Worm (Caenorhabditis elegans): ENCODE results near the gene lab-2.

The lab-2 gene

ce11 chrIII:7378522-7378921 is 49.1 kb upstream of the lab-2 start:
- TF ChIP-seq tbx-9 (tag; optimal IDR thresholded peaks at IDR 0.05; ENCODE audit: borderline replicate concordance) (no peak), hsf-1 (GFP tag; IDR thresholded peaks at IDR 0.05) (0 out of 2 replicates have a peak, but pooled peaks have one; percentile 36)

DNA sequence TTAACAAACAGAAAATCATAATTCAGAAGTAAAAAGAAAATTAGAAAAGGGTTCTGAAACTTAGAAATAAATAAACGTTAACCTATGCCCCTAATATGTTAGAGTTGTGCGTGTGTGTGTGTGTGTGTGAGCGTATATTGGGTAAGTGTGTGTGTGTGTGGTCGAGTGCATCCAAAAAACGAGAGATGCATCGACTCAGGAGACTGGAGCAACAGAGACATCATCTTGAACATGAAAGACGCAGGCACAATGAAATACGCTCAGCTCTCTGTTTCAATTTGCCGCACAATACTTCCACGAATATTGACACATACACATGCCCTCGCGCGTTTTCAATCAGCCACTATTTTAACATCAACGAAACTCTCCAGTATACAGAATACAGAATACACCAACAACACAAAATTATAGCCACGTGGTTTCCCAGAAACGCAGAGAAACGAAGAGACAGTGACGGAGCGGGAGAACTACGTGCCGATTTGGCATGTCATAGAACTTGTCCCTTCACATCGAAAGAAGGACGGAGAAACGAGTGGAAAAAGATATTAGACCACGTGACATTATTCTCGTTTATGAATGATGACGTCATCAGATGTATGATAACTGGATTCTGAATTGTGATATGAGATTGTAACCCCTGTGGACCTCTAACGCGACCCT is 46.9 kb upstream of the lab-2 start:
- TF ChIP-seq F57A8.1 (GFP tag; optimal IDR thresholded peaks at IDR 0.05) (no peak), cebp-1 (GFP tag; IDR thresholded peaks at IDR 0.05) (no peak), cebp-1 (tag; optimal IDR thresholded peaks at IDR 0.05) (peak; percentile 74), unc-62 (GFP tag; optimal IDR thresholded peaks at IDR 0.05) (no peak), Y79H2A.3 (GFP tag; conservative IDR thresholded peaks at IDR 0.05) (no peak), nhr-120 (GFP tag; IDR thresholded peaks at IDR 0.05) (no peak), sptf-2 (GFP tag; optimal IDR thresholded peaks at IDR 0.05) (no peak), Y95B8A.8 (GFP tag; IDR thresholded peaks at IDR 0.05) (no peak), hmg-1.2 (GFP tag; IDR thresholded peaks at IDR 0.05) (peak; percentile 24; the same call in 1 of the 2 replicates), tlf-1 (GFP tag; optimal IDR thresholded peaks at IDR 0.05) (peak; percentile 60), hrde-1 (tag; optimal IDR thresholded peaks at IDR 0.05; ENCODE audit: borderline replicate concordance) (no peak), bed-1 (GFP tag; IDR thresholded peaks at IDR 0.05) (no peak), ets-4 (GFP tag; optimal IDR thresholded peaks at IDR 0.05) (peak; percentile 15), madf-8 (GFP tag; conservative IDR thresholded peaks at IDR 0.05) (no peak), lin-40 (tag; optimal IDR thresholded peaks at IDR 0.05) (peak; percentile 79), xnd-1 (tag; optimal IDR thresholded peaks at IDR 0.05) (no peak), ceh-40 (GFP tag; IDR thresholded peaks at IDR 0.05) (no peak), tbp1 (GFP tag; optimal IDR thresholded peaks at IDR 0.05) (peak; percentile 63), ZK185.1 (tag; optimal IDR thresholded peaks at IDR 0.05; ENCODE audit: poor library complexity, severe bottlenecking) (peak; percentile 50), nhr-90 (tag; optimal IDR thresholded peaks at IDR 0.05) (peak; percentile 20), F33H1.4 (GFP tag; IDR thresholded peaks at IDR 0.05) (0 out of 2 replicates have a peak, but pooled peaks have one; percentile 14), chd-7 (tag; optimal IDR thresholded peaks at IDR 0.05) (peak; percentile 80), F22D6.2 (tag; optimal IDR thresholded peaks at IDR 0.05) (peak; percentile 3), B0035.1 (tag; optimal IDR thresholded peaks at IDR 0.05) (no peak), dox-1 (GFP tag; IDR thresholded peaks at IDR 0.05) (peak; percentile 56), C06A6.2 (GFP tag; conservative IDR thresholded peaks at IDR 0.05) (peak; percentile 62; the same call in 1 of the 2 replicates), ztf-3 (GFP tag; optimal IDR thresholded peaks at IDR 0.05) (no peak), B0336.3 (GFP tag; IDR thresholded peaks at IDR 0.05) (peak; percentile 64; the same call in 1 of the 2 replicates), ztf-22 (GFP tag; optimal IDR thresholded peaks at IDR 0.05) (no peak), aptf-3 (GFP tag; IDR thresholded peaks at IDR 0.05) (no peak), dpff-1 (tag; optimal IDR thresholded peaks at IDR 0.05) (no peak), nfya-1 (tag; optimal IDR thresholded peaks at IDR 0.05; ENCODE audit: borderline replicate concordance, insufficient read depth) (no peak), attf-5 (GFP tag; optimal IDR thresholded peaks at IDR 0.05) (peak; percentile 69), sea-2 (GFP tag; IDR thresholded peaks at IDR 0.05) (no peak), rcor-1 (GFP tag; IDR thresholded peaks at IDR 0.05) (no peak), snpc-4 (GFP tag; optimal IDR thresholded peaks at IDR 0.05) (no peak), snpc-4 (tag; optimal IDR thresholded peaks at IDR 0.05) (peak in 3 of 4 experiments; percentile 3 to 48 (median 21)), lsl-1 (GFP tag; optimal IDR thresholded peaks at IDR 0.05) (no peak), repo-1 (tag; optimal IDR thresholded peaks at IDR 0.05) (peak; percentile 36), nfyb-1 (GFP tag; IDR thresholded peaks at IDR 0.05) (peak; percentile 29; the same call in 1 of the 2 replicates), egrh-3 (GFP tag; IDR thresholded peaks at IDR 0.05) (no peak), ztf-18 (tag; optimal IDR thresholded peaks at IDR 0.05) (peak; percentile 19), madf-10 (tag; optimal IDR thresholded peaks at IDR 0.05) (peak; percentile 69), fkh-3 (tag; optimal IDR thresholded peaks at IDR 0.05) (no peak)
